Fruit fly (Drosophila melanogaster): Measurements from ENCODE around the gene Papst2.
A peak's percentile ranks its signal among the peaks of the same experiment; 100 is the strongest.

The Papst2 gene

dm6 chr3L:17009715-17010491, 32.7 kb upstream of the Papst2 start (continued):
- TF ChIP-seq zfh1 (GFP tag; IDR thresholded peaks at IDR 0.05) (peak; percentile 51), Mes4 (GFP tag; optimal IDR thresholded peaks at IDR 0.05) (no peak), sc (optimal IDR thresholded peaks at IDR 0.05) (no peak), sc (GFP tag; optimal IDR thresholded peaks at IDR 0.05) (no peak), CG9876 (GFP tag; optimal IDR thresholded peaks at IDR 0.05) (no peak), Med (GFP tag) (peak; percentile 87), HmgD (GFP tag; optimal IDR thresholded peaks at IDR 0.05) (peak; percentile 72), nmo (GFP tag; optimal IDR thresholded peaks at IDR 0.05) (peak; percentile 26), PHDP (tag; optimal IDR thresholded peaks at IDR 0.05) (peak; percentile 33), zfh2 (GFP tag; optimal IDR thresholded peaks at IDR 0.05) (peak; percentile 31), Aef1 (GFP tag; IDR thresholded peaks at IDR 0.05) (peak; percentile 13; the same call in 1 of the 3 replicates), knrl (GFP tag; IDR thresholded peaks at IDR 0.05; ENCODE audit: partially characterized antibody) (no peak), lab (GFP tag; optimal IDR thresholded peaks at IDR 0.05) (peak; percentile 77), CG33557 (GFP tag; optimal IDR thresholded peaks at IDR 0.05) (peak; percentile 11), unc-4 (GFP tag; IDR thresholded peaks at IDR 0.05; ENCODE audit: partially characterized antibody) (peak; percentile 40; the same call in 1 of the 2 replicates), dati (GFP tag; IDR thresholded peaks at IDR 0.05) (no peak), Dp (GFP tag; optimal IDR thresholded peaks at IDR 0.05) (peak; percentile 15)

dm6 chr3L:17010492-17011303, 31.9 kb upstream of the Papst2 start:
- TF ChIP-seq Drgx (GFP tag; IDR thresholded peaks at IDR 0.05), result peak; percentile 36; the same call in 1 of the 2 replicates
- TF ChIP-seq Elba2 (GFP tag; optimal IDR thresholded peaks at IDR 0.05), result peak; percentile 46
- 0 out of 2 replicates have a peak, but pooled peaks have one; percentile 24 for TF ChIP-seq ranshi (GFP tag; IDR thresholded peaks at IDR 0.05)
- TF ChIP-seq ara (GFP tag; IDR thresholded peaks at IDR 0.05), result 0 out of 2 replicates have a peak, but pooled peaks have one; percentile 13
- no peak for TF ChIP-seq wor (GFP tag; IDR thresholded peaks at IDR 0.05)
- no peak for TF ChIP-seq Bteb2 (GFP tag; optimal IDR thresholded peaks at IDR 0.05)
- TF ChIP-seq zfh1 (GFP tag; IDR thresholded peaks at IDR 0.05), result 0 out of 3 replicates have a peak, but pooled peaks have one; percentile 36
- peak; percentile 26 for TF ChIP-seq CG11504 (tag; optimal IDR thresholded peaks at IDR 0.05)
- TF ChIP-seq Ets65A (GFP tag), result peak; percentile 57
- 0 out of 2 replicates have a peak, but pooled peaks have one; percentile 0 for TF ChIP-seq gsb (GFP tag; IDR thresholded peaks at IDR 0.05)
- TF ChIP-seq CG8388 (GFP tag; optimal IDR thresholded peaks at IDR 0.05), result peak; percentile 39
- TF ChIP-seq Trl (optimal IDR thresholded peaks at IDR 0.05), result peak; percentile 6 to 10
- no peak for TF ChIP-seq Trl (GFP tag; optimal IDR thresholded peaks at IDR 0.05)
- peak; percentile 4; the same call in 1 of the 2 replicates for TF ChIP-seq CG4360 (GFP tag; IDR thresholded peaks at IDR 0.05)
- peak; percentile 63 for TF ChIP-seq zen (tag; optimal IDR thresholded peaks at IDR 0.05)
- 0 out of 2 replicates have a peak, but pooled peaks have one; percentile 25 for TF ChIP-seq Bgb (GFP tag; IDR thresholded peaks at IDR 0.05; ENCODE audit: partially characterized antibody)
- no peak for TF ChIP-seq GATAe (GFP tag; conservative IDR thresholded peaks at IDR 0.05)
- peak; percentile 97 for TF ChIP-seq CG15479 (GFP tag; optimal IDR thresholded peaks at IDR 0.05)
- no peak for TF ChIP-seq Sin3A (optimal IDR thresholded peaks at IDR 0.05)
- peak; percentile 3 for TF ChIP-seq Six4 (GFP tag; optimal IDR thresholded peaks at IDR 0.05)
- peak; percentile 5 for TF ChIP-seq corto (GFP tag; optimal IDR thresholded peaks at IDR 0.05)
- TF ChIP-seq bsh (GFP tag; optimal IDR thresholded peaks at IDR 0.05), result peak in 1 of 2 experiments; percentile 34
- TF ChIP-seq sisA (GFP tag; IDR thresholded peaks at IDR 0.05), result peak; percentile 8; the same call in 1 of the 2 replicates
- no peak for TF ChIP-seq gfzf (GFP tag; optimal IDR thresholded peaks at IDR 0.05)
- 0 out of 2 replicates have a peak, but pooled peaks have one; percentile 25 for TF ChIP-seq ato (GFP tag; IDR thresholded peaks at IDR 0.05; ENCODE audit: partially characterized antibody)
- no peak for TF ChIP-seq HmgD (GFP tag; optimal IDR thresholded peaks at IDR 0.05)
- TF ChIP-seq crol (GFP tag; IDR thresholded peaks at IDR 0.05), result peak; percentile 76
- TF ChIP-seq slbo (GFP tag; IDR thresholded peaks at IDR 0.05), result 0 out of 2 replicates have a peak, but pooled peaks have one; percentile 32
- peak; percentile 38 for TF ChIP-seq CG7839 (tag; optimal IDR thresholded peaks at IDR 0.05)
- peak; percentile 72 for TF ChIP-seq gem (tag; optimal IDR thresholded peaks at IDR 0.05)
- peak; percentile 82 for TF ChIP-seq grau (tag; optimal IDR thresholded peaks at IDR 0.05)

Data from whole organism, embryonic.